Worm (Caenorhabditis elegans): ENCODE results near the gene ZK669.2.
A peak's percentile ranks its signal among the peaks of the same experiment; 100 is the strongest.

ZK669.2 gene

ce11 chrII:7938078-7938477, at the start of gene ZK669.2:
ZK669.2 (minus strand) TSS chrII:7938178.
- TF ChIP-seq Y116A8C.19 (tag; optimal IDR thresholded peaks at IDR 0.05; ENCODE audit: borderline replicate concordance) (no peak), elt-3 (tag; optimal IDR thresholded peaks at IDR 0.05) (peak in 1 of 6 experiments; percentile 26), lin-14 (GFP tag; optimal IDR thresholded peaks at IDR 0.05) (peak; percentile 18), isw-1 (GFP tag; IDR thresholded peaks at IDR 0.05) (no peak), blmp-1 (tag; optimal IDR thresholded peaks at IDR 0.05) (peak; percentile 81), nhr-84 (tag; optimal IDR thresholded peaks at IDR 0.05) (no peak), C04F5.9 (tag; optimal IDR thresholded peaks at IDR 0.05) (no peak)

ce11 chrII:7986928-7987327, 49.0 kb upstream of the ZK669.2 start:
- TF ChIP-seq lin-13 (GFP tag; optimal IDR thresholded peaks at IDR 0.05) = no peak
- no peak for TF ChIP-seq snu-23 (GFP tag; optimal IDR thresholded peaks at IDR 0.05)
- no peak for TF ChIP-seq fkh-4 (tag; optimal IDR thresholded peaks at IDR 0.05; ENCODE audit: borderline replicate concordance)
- no peak for TF ChIP-seq efl-1 (optimal IDR thresholded peaks at IDR 0.05)
- TF ChIP-seq efl-1 (GFP tag; optimal IDR thresholded peaks at IDR 0.05 in 1 of 2) = peak in 1 of 2 experiments; percentile 62
- no peak for TF ChIP-seq ztf-4 (tag; optimal IDR thresholded peaks at IDR 0.05)
- TF ChIP-seq C34B4.2 (tag; optimal IDR thresholded peaks at IDR 0.05) = no peak
- TF ChIP-seq lin-15B (tag; optimal IDR thresholded peaks at IDR 0.05) = no peak
- no peak for TF ChIP-seq ztf-11 (tag; optimal IDR thresholded peaks at IDR 0.05)
- no peak for TF ChIP-seq grh-1 (GFP tag; IDR thresholded peaks at IDR 0.05)
- peak; percentile 53 for TF ChIP-seq lin-14 (GFP tag; optimal IDR thresholded peaks at IDR 0.05)
- TF ChIP-seq hlh-4 (tag; optimal IDR thresholded peaks at IDR 0.05) = no peak
- TF ChIP-seq nhr-11 (tag; optimal IDR thresholded peaks at IDR 0.05) = no peak

ce11 chrII:7985029-7985428, 47.1 kb upstream of the ZK669.2 start:
- TF ChIP-seq sptf-1 (tag; optimal IDR thresholded peaks at IDR 0.05) (no peak), nhr-20 (tag; optimal IDR thresholded peaks at IDR 0.05) (no peak), alr-1 (tag; optimal IDR thresholded peaks at IDR 0.05; ENCODE audit: borderline replicate concordance) (no peak), fkh-10 (GFP tag; optimal IDR thresholded peaks at IDR 0.05) (no peak), pax-3 (tag; optimal IDR thresholded peaks at IDR 0.05) (no peak), sox-4 (tag; optimal IDR thresholded peaks at IDR 0.05) (no peak), pqm-1 (tag; optimal IDR thresholded peaks at IDR 0.05) (no peak), hlh-4 (tag; optimal IDR thresholded peaks at IDR 0.05) (no peak), irx-1 (tag; optimal IDR thresholded peaks at IDR 0.05) (no peak)

- TF ChIP-seq lin-14 (GFP tag; optimal IDR thresholded peaks at IDR 0.05) (peak; percentile 21), unc-86 (tag; optimal IDR thresholded peaks at IDR 0.05) (peak; percentile 10), fkh-10 (GFP tag; optimal IDR thresholded peaks at IDR 0.05) (peak; percentile 25), fkh-4 (tag; optimal IDR thresholded peaks at IDR 0.05; ENCODE audit: borderline replicate concordance) (no peak)
Observed at ce11 chrII:7984071-7984470, 46.1 kb upstream of the ZK669.2 start.

ce11 chrII:7983454-7983853, 45.5 kb upstream of the ZK669.2 start:
- TF ChIP-seq blmp-1 (tag; optimal IDR thresholded peaks at IDR 0.05) (no peak), ceh-63 (GFP tag; optimal IDR thresholded peaks at IDR 0.05) (no peak), ets-5 (GFP tag; IDR thresholded peaks at IDR 0.05) (no peak), egl-13 (tag; optimal IDR thresholded peaks at IDR 0.05) (no peak), ceh-82 (tag; optimal IDR thresholded peaks at IDR 0.05) (no peak), efl-1 (optimal IDR thresholded peaks at IDR 0.05) (no peak), efl-1 (GFP tag; optimal IDR thresholded peaks at IDR 0.05 in 1 of 2) (no peak), snu-23 (GFP tag; optimal IDR thresholded peaks at IDR 0.05) (no peak), tbx-2 (tag; optimal IDR thresholded peaks at IDR 0.05) (no peak), grh-1 (GFP tag; IDR thresholded peaks at IDR 0.05) (no peak)

- no peak for TF ChIP-seq elt-3 (tag; optimal IDR thresholded peaks at IDR 0.05)
- no peak for TF ChIP-seq hlh-4 (tag; optimal IDR thresholded peaks at IDR 0.05)
- no peak for TF ChIP-seq lin-13 (GFP tag; optimal IDR thresholded peaks at IDR 0.05)
- no peak for TF ChIP-seq hlh-17 (GFP tag; optimal IDR thresholded peaks at IDR 0.05; ENCODE audit: borderline replicate concordance)
- TF ChIP-seq mep-1 (tag; optimal IDR thresholded peaks at IDR 0.05) = no peak
- TF ChIP-seq ces-1 (GFP tag; optimal IDR thresholded peaks at IDR 0.05) = no peak
- no peak for TF ChIP-seq ets-5 (GFP tag; IDR thresholded peaks at IDR 0.05)
- TF ChIP-seq nhr-77 (tag; optimal IDR thresholded peaks at IDR 0.05) = no peak
- TF ChIP-seq tbx-2 (tag; optimal IDR thresholded peaks at IDR 0.05) = no peak
- no peak for TF ChIP-seq nhr-11 (tag; optimal IDR thresholded peaks at IDR 0.05)
- TF ChIP-seq fkh-10 (GFP tag; optimal IDR thresholded peaks at IDR 0.05) = no peak
- TF ChIP-seq ztf-4 (tag; optimal IDR thresholded peaks at IDR 0.05) = no peak
- TF ChIP-seq pqm-1 (tag; optimal IDR thresholded peaks at IDR 0.05) = no peak
Observed at ce11 chrII:7981084-7981483, 43.1 kb upstream of the ZK669.2 start.
